Worm (Caenorhabditis elegans) whole organism, L4 larva: Measurements from ENCODE around the gene Y116A8C.33.

ENCODE experiments used
- D1046.2 ChIP-seq: fragments of 200-800 bp; sonication (Bioruptor generic); IDR thresholded peaks from 2 replicates; pipeline ENCODE4 v1.3.6; 2022; ENCODE audit warnings: missing genetic modification characterization, missing compliant biosample characterization
- F10B5.3 ChIP-seq: sonication (generic microtip); optimal IDR thresholded peaks from 2 replicates; lab custom pipeline; 2016; ENCODE audit warnings: mild to moderate bottlenecking, missing genetic modification characterization, missing compliant biosample characterization
- F44E2.7 ChIP-seq: fragments of 200-800 bp; sonication (Bioruptor generic); IDR thresholded peaks from 2 replicates; pipeline ENCODE4 v2.1.2; 2022; ENCODE audit warnings: missing genetic modification characterization, missing compliant biosample characterization
- R02D3.7 ChIP-seq: fragments of 150-350 bp; sonication (generic microtip); optimal IDR thresholded peaks from 3 replicates; lab custom pipeline; 2014; ENCODE audit warnings: missing biosample characterization, missing genetic modification characterization
- Y48G9A.11 ChIP-seq: fragments of 200-800 bp; sonication (Bioruptor generic); IDR thresholded peaks from 2 replicates; pipeline ENCODE4 v1.3.6; 2022; ENCODE audit warnings: missing genetic modification reagents, missing genetic modification characterization, missing compliant biosample characterization
- Y75B8A.6 ChIP-seq: fragments of 200-800 bp; sonication (Bioruptor generic); IDR thresholded peaks from 2 replicates; pipeline ENCODE4 v1.3.6; 2022; ENCODE audit warnings: missing genetic modification reagents, missing genetic modification characterization, missing compliant biosample characterization
- ZK337.2 ChIP-seq: fragments of 200-800 bp; sonication (Bioruptor generic); IDR thresholded peaks from 2 replicates; pipeline ENCODE4 v1.3.6; 2022; ENCODE audit warnings: missing genetic modification reagents, missing genetic modification characterization, missing compliant biosample characterization
- ZK546.5 ChIP-seq, 2 experiments: sonication (generic microtip); optimal IDR thresholded peaks; 2 replicates each; lab custom pipeline; 2017; ENCODE audit warnings: missing biosample characterization in 2 of 2, missing genetic modification characterization in 2 of 2
- aha-1 ChIP-seq: fragments of 150-350 bp; peaks from one replicate; lab custom pipeline; 2014; ENCODE audit warnings: missing biosample characterization, missing genetic modification characterization
- aly-2 ChIP-seq: sonication (generic microtip); optimal IDR thresholded peaks from 2 replicates; lab custom pipeline; 2018; ENCODE audit warnings: missing biosample characterization, missing genetic modification characterization
- ama-1 ChIP-seq: fragments of 150-350 bp; optimal IDR thresholded peaks from 2 replicates; lab custom pipeline; 2014; ENCODE audit warnings: inconsistent platforms, mixed read lengths
- arid-1 ChIP-seq: fragments of 200-800 bp; sonication (Bioruptor generic); conservative IDR thresholded peaks from 2 replicates; pipeline ENCODE4 v1.3.6; 2022; ENCODE audit warnings: missing genetic modification reagents, missing genetic modification characterization, missing compliant biosample characterization
- ceh-32 ChIP-seq: sonication (generic microtip); optimal IDR thresholded peaks from 2 replicates; lab custom pipeline; 2016; ENCODE audit warnings: mild to moderate bottlenecking, missing genetic modification characterization, missing compliant biosample characterization; ENCODE audit not compliant: poor library complexity
- ces-1 ChIP-seq: fragments of 150-350 bp; sonication (generic microtip); optimal IDR thresholded peaks from 4 replicates; lab custom pipeline; 2014; ENCODE audit warnings: missing biosample characterization, missing genetic modification reagents, missing genetic modification characterization
- cey-2 ChIP-seq: sonication (generic microtip); optimal IDR thresholded peaks from 3 replicates; lab custom pipeline; 2017; ENCODE audit warnings: missing genetic modification characterization, mild to moderate bottlenecking, missing compliant biosample characterization, antibody characterized with exemption, borderline replicate concordance; ENCODE audit not compliant: insufficient read depth
- daf-12 ChIP-seq: fragments of 150-350 bp; optimal IDR thresholded peaks from 2 replicates; lab custom pipeline; 2014; ENCODE audit warnings: missing biosample characterization, missing genetic modification reagents, missing genetic modification characterization
- daf-16 ChIP-seq, 3 experiments: sonication (generic microtip); optimal IDR thresholded peaks; 2 replicates each; lab custom pipeline; 2016 to 2017; ENCODE audit warnings: missing genetic modification characterization in 3 of 3, missing genetic modification reagents in 3 of 3, mild to moderate bottlenecking in 2 of 3, missing compliant biosample characterization in 2 of 3, missing biosample characterization in 1 of 3, moderate library complexity in 1 of 3
- daf-8 ChIP-seq: fragments of 200-800 bp; sonication (Bioruptor generic); IDR thresholded peaks from 2 replicates; pipeline ENCODE4 v1.3.6; 2022; ENCODE audit warnings: missing genetic modification characterization, missing compliant biosample characterization
- dmd-9 ChIP-seq: fragments of 200-800 bp; sonication (Bioruptor generic); IDR thresholded peaks from 2 replicates; pipeline ENCODE4 v1.3.6; 2022; ENCODE audit warnings: missing genetic modification reagents, missing genetic modification characterization, missing compliant biosample characterization
- dpl-1 ChIP-seq: fragments of 150-350 bp; optimal IDR thresholded peaks from 2 replicates; lab custom pipeline; 2014; ENCODE audit warnings: missing biosample characterization, missing genetic modification reagents, missing genetic modification characterization
- dve-1 ChIP-seq: sonication (generic microtip); optimal IDR thresholded peaks from 2 replicates; lab custom pipeline; 2017; ENCODE audit warnings: antibody characterized with exemption, mild to moderate bottlenecking, missing genetic modification characterization, missing compliant biosample characterization; ENCODE audit not compliant: insufficient read depth
- gei-8 ChIP-seq: fragments of 200-800 bp; sonication (Bioruptor generic); optimal IDR thresholded peaks from 2 replicates; lab custom pipeline; 2018; ENCODE audit warnings: mild to moderate bottlenecking, missing genetic modification characterization, missing compliant biosample characterization
- hif-1 ChIP-seq, 2 experiments: sonication (generic microtip); optimal IDR thresholded peaks; 2 replicates each; lab custom pipeline; 2016 to 2017; ENCODE audit warnings: missing compliant biosample characterization in 2 of 2, missing genetic modification characterization in 2 of 2, missing genetic modification reagents in 2 of 2, missing genotype in 2 of 2, mild to moderate bottlenecking in 1 of 2
- hlh-30 ChIP-seq: sonication (generic microtip); optimal IDR thresholded peaks from 2 replicates; lab custom pipeline; 2017; ENCODE audit warnings: antibody characterized with exemption, mild to moderate bottlenecking, missing genetic modification characterization, missing compliant biosample characterization; ENCODE audit not compliant: insufficient read depth
- hmg-1.1 ChIP-seq: fragments of 200-800 bp; sonication (Bioruptor generic); IDR thresholded peaks from 2 replicates; pipeline ENCODE4 v1.3.6; 2022; ENCODE audit warnings: missing genetic modification reagents, missing genetic modification characterization, missing compliant biosample characterization
- jun-1 ChIP-seq: fragments of 150-350 bp; optimal IDR thresholded peaks from 2 replicates; lab custom pipeline; 2014; ENCODE audit warnings: missing biosample characterization, missing genetic modification reagents, missing genetic modification characterization
- lim-7 ChIP-seq: fragments of 200-800 bp; sonication (Bioruptor generic); IDR thresholded peaks from 2 replicates; pipeline ENCODE4 v1.3.6; 2022; ENCODE audit warnings: missing genetic modification characterization, missing compliant biosample characterization
- lin-15B ChIP-seq: fragments of 150-350 bp; sonication (generic microtip); optimal IDR thresholded peaks from 3 replicates; lab custom pipeline; 2014; ENCODE audit warnings: missing biosample characterization, missing genetic modification characterization
- lin-39 ChIP-seq: fragments of 150-350 bp; optimal IDR thresholded peaks from 2 replicates; lab custom pipeline; 2014; ENCODE audit warnings: missing biosample characterization, missing genetic modification reagents, missing genetic modification characterization
- lir-3 ChIP-seq: sonication (generic microtip); optimal IDR thresholded peaks from 2 replicates; lab custom pipeline; 2016; ENCODE audit warnings: mild to moderate bottlenecking, missing genetic modification characterization, missing compliant biosample characterization
- madf-5 ChIP-seq, 2 experiments: fragments of 200-800 bp; sonication (Bioruptor generic); IDR thresholded peaks; 2 replicates each; pipeline ENCODE4 v1.3.6; 2022; ENCODE audit warnings: missing compliant biosample characterization in 2 of 2, missing genetic modification characterization in 2 of 2
- mdl-1 ChIP-seq, 2 experiments: fragments of 150-350 bp in 1 of 2; sonication (generic microtip) in 1 of 2; optimal IDR thresholded peaks; 2 replicates each; lab custom pipeline; 2014 to 2017; ENCODE audit warnings: missing biosample characterization in 2 of 2, missing genetic modification characterization in 2 of 2
- mdt-29 ChIP-seq: fragments of 200-800 bp; sonication (Bioruptor generic); IDR thresholded peaks from 2 replicates; pipeline ENCODE4 v1.3.6; 2022; ENCODE audit warnings: missing genetic modification reagents, missing genetic modification characterization, missing compliant biosample characterization
- mep-1 ChIP-seq: fragments of 150-350 bp; sonication (generic microtip); optimal IDR thresholded peaks from 3 replicates; lab custom pipeline; 2014; ENCODE audit warnings: missing biosample characterization, missing genetic modification characterization
- nhr-10 ChIP-seq: fragments of 150-350 bp; optimal IDR thresholded peaks from 2 replicates; lab custom pipeline; 2014; ENCODE audit warnings: missing biosample characterization, missing genetic modification characterization
- nhr-42 ChIP-seq: fragments of 200-800 bp; sonication (Bioruptor generic); IDR thresholded peaks from 2 replicates; pipeline ENCODE4 v1.3.6; 2022; ENCODE audit warnings: missing genetic modification characterization, missing compliant biosample characterization
- nhr-48 ChIP-seq: sonication (generic microtip); optimal IDR thresholded peaks from 2 replicates; lab custom pipeline; 2016; ENCODE audit warnings: mild to moderate bottlenecking, missing genetic modification characterization, missing compliant biosample characterization
- pha-4 ChIP-seq, 2 experiments: fragments of 150-350 bp in 1 of 2; fragments of 200-800 bp in 1 of 2; sonication (Bioruptor generic) in 1 of 2; IDR thresholded peaks in 1 of 2; optimal IDR thresholded peaks in 1 of 2; 2 replicates each; pipeline versions ENCODE4 v1.3.6 to Lab custom; 2014 to 2022; ENCODE audit warnings: missing genetic modification characterization in 2 of 2, missing genetic modification reagents in 2 of 2, missing biosample characterization in 1 of 2, missing compliant biosample characterization in 1 of 2
- saeg-2 ChIP-seq: fragments of 200-800 bp; sonication (Bioruptor generic); IDR thresholded peaks from 2 replicates; pipeline ENCODE4 v1.3.6; 2022; ENCODE audit warnings: missing genetic modification reagents, missing genetic modification characterization, missing compliant biosample characterization
- sdz-12 ChIP-seq: fragments of 200-800 bp; sonication (Bioruptor generic); optimal IDR thresholded peaks from 2 replicates; lab custom pipeline; 2018; ENCODE audit warnings: mild to moderate bottlenecking, missing genetic modification characterization, missing compliant biosample characterization
- set-16 ChIP-seq: fragments of 200-800 bp; sonication (Bioruptor generic); IDR thresholded peaks from 2 replicates; pipeline ENCODE4 v1.3.6; 2022; ENCODE audit warnings: missing genetic modification reagents, missing genetic modification characterization, missing compliant biosample characterization
- snpc-1.2 ChIP-seq: fragments of 200-800 bp; sonication (Bioruptor generic); IDR thresholded peaks from 2 replicates; pipeline ENCODE4 v1.3.6; 2022; ENCODE audit warnings: missing genetic modification reagents, missing genetic modification characterization, missing compliant biosample characterization
- snpc-4 ChIP-seq: fragments of 150-350 bp; optimal IDR thresholded peaks from 2 replicates; lab custom pipeline; 2014; ENCODE audit warnings: missing biosample characterization, missing genetic modification characterization
- tag-97 ChIP-seq: fragments of 200-800 bp; sonication (Bioruptor generic); IDR thresholded peaks from 2 replicates; pipeline ENCODE4 v1.3.6; 2022; ENCODE audit warnings: missing genetic modification characterization, missing compliant biosample characterization
- unc-62 ChIP-seq, 3 experiments: fragments of 150-350 bp in 1 of 3; sonication (generic microtip); optimal IDR thresholded peaks in 2 of 3; peaks in 1 of 3; 1 replicate in 1 of 3; 2 replicates in 2 of 3; lab custom pipeline; 2014 to 2017; ENCODE audit warnings: missing biosample characterization in 3 of 3, missing genetic modification characterization in 3 of 3, missing genetic modification reagents in 3 of 3, missing genotype in 1 of 3
- zfp-2 ChIP-seq: sonication (generic microtip); optimal IDR thresholded peaks from 2 replicates; lab custom pipeline; 2016; ENCODE audit warnings: mild to moderate bottlenecking, missing genetic modification characterization, missing compliant biosample characterization

Y116A8C.33 gene

DNA sequence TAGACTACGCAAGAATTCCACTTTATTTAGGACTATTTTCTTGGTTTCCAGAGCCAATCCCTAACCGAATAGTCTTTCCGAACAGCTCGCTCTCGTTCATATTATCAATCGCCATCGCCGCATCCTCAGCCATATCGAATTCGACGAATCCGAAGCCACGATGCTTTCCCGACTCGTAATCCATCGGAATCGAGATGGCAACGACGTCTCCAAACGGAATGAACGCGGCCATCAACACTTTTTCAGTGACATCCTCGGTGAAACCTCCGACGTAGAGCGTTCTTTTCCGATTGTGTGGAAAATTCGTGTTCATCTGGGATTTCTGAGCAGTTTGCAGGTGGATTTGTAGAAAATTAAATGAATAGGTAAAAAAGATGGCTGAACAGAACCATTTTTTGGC is 4.4 kb downstream of the Y116A8C.33 start, which contains the start of gene cyn-13:
cyn-13 (minus strand) TSS at position 313 of the 400 bp plus-strand sequence.
- no peak for TF ChIP-seq ZK546.5 (tag; optimal IDR thresholded peaks at IDR 0.05; lab: Kevin White, UChicago)
- TF ChIP-seq nhr-48 (tag; lab: Kevin White, UChicago), result no peak
- no peak for TF ChIP-seq dve-1 (tag; lab: Kevin White, UChicago)
- no peak for TF ChIP-seq hmg-1.1 (GFP tag; lab: Robert Waterston, UW)
- no peak for TF ChIP-seq aly-2 (tag; lab: Kevin White, UChicago)
- TF ChIP-seq gei-8 (GFP tag; lab: Kevin White, UChicago), result no peak
- TF ChIP-seq F44E2.7 (GFP tag; lab: Robert Waterston, UW), result no peak
- TF ChIP-seq arid-1 (GFP tag; lab: Robert Waterston, UW), result no peak
- TF ChIP-seq cey-2, result no peak
- TF ChIP-seq dpl-1 (GFP tag; lab: Kevin White, UChicago), result no peak
- TF ChIP-seq mdl-1 (tag; optimal IDR thresholded peaks at IDR 0.05; lab: Kevin White, UChicago), result no peak
- no peak for TF ChIP-seq ZK337.2 (GFP tag; lab: Robert Waterston, UW)
- TF ChIP-seq hif-1 (tag; optimal IDR thresholded peaks at IDR 0.05; lab: Kevin White, UChicago), result no peak
- peak; percentile 47; the same call in 1 of the 2 replicates for TF ChIP-seq Y48G9A.11
- TF ChIP-seq nhr-42 (GFP tag; lab: Robert Waterston, UW), result no peak
- no peak for TF ChIP-seq lin-39 (tag; lab: Kevin White, UChicago)
- TF ChIP-seq saeg-2, result no peak
- no peak for TF ChIP-seq nhr-10 (tag; lab: Kevin White, UChicago)
- TF ChIP-seq lim-7 (GFP tag; lab: Robert Waterston, UW), result 0 out of 2 replicates have a peak, but pooled peaks have one; percentile 53
- no peak for TF ChIP-seq unc-62 (GFP tag; optimal IDR thresholded peaks at IDR 0.05 in 1 of 2; lab: Kevin White, UChicago)
- no peak for TF ChIP-seq unc-62 (tag; optimal IDR thresholded peaks at IDR 0.05; lab: Kevin White, UChicago)
- TF ChIP-seq snpc-1.2, result peak; percentile 22; the same call in 1 of the 2 replicates
- peak; percentile 73 for TF ChIP-seq ama-1 (lab: Kevin White, UChicago)
- no peak for TF ChIP-seq lir-3 (tag; lab: Kevin White, UChicago)
- 0 out of 2 replicates have a peak, but pooled peaks have one; percentile 54 for TF ChIP-seq D1046.2 (GFP tag; lab: Robert Waterston, UW)
- no peak for TF ChIP-seq aha-1 (tag; lab: Kevin White, UChicago)
- TF ChIP-seq daf-16 (GFP tag; optimal IDR thresholded peaks at IDR 0.05; lab: Kevin White, UChicago), result no peak
- TF ChIP-seq daf-16 (tag; optimal IDR thresholded peaks at IDR 0.05; lab: Kevin White, UChicago), result no peak
- TF ChIP-seq R02D3.7, result no peak
- no peak for TF ChIP-seq tag-97 (GFP tag; lab: Robert Waterston, UW)
- TF ChIP-seq daf-8, result no peak
- 0 out of 2 replicates have a peak, but pooled peaks have one; percentile 12 for TF ChIP-seq mdt-29 (GFP tag; lab: Robert Waterston, UW)
- TF ChIP-seq jun-1 (tag; lab: Kevin White, UChicago), result no peak
- TF ChIP-seq ceh-32, result no peak
- no peak for TF ChIP-seq madf-5 (GFP tag; IDR thresholded peaks at IDR 0.05; lab: Robert Waterston, UW)
- no peak for TF ChIP-seq F10B5.3 (tag; lab: Kevin White, UChicago)
- TF ChIP-seq lin-15B, result no peak
- TF ChIP-seq sdz-12 (GFP tag; lab: Kevin White, UChicago), result no peak
- TF ChIP-seq, all 104 proteins: peak for 6

DNA sequence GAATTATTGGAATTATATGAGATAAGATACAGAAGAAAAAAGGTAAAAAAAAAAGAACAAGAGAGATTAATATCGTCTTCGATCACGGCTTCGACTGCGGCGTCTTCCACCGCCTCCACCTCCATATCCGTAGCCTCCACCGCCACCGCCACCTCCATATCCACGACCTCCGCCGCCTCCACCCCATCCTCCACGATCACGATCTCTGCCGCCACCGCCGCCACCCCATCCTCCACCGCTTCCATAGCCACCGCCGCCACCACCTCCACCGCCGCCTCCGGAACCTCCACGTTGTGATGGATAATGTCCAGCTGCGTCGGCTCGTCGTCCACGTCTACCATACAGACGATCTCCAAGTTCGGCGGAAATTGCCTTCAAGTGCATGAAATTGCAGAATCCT is 4.9 kb downstream of the Y116A8C.33 start:
- TF ChIP-seq mdt-29 (GFP tag; lab: Robert Waterston, UW) (0 out of 2 replicates have a peak, but pooled peaks have one; percentile 1), set-16 (peak; percentile 98), dpl-1 (GFP tag; lab: Kevin White, UChicago) (no peak)

DNA sequence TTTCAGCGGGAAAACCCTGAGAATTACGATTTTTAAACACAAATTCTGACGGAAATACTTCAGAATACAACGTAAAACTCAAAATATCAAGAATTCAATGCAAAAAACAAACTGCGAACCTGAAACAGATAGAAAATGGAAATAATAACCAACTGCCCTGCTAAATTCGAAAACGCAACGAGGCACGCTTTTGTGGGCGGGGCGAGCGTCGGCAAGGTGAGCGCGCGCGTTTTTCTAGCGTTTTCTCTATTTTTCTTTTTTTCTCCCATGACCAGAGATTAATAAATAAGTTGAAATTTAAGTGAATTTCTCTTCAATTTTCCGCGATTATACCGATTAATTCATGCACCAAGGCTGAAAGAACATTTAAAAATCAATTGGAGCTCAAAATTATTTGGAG is 6.7 kb downstream of the Y116A8C.33 start, which contains the start of gene uaf-2:
uaf-2 (minus strand) TSS at position 183 of the 400 bp plus-strand sequence.
- TF ChIP-seq dmd-9 (GFP tag; lab: Robert Waterston, UW) (no peak), hlh-30 (tag; lab: Kevin White, UChicago) (peak; percentile 50), Y48G9A.11 (no peak), snpc-1.2 (peak; percentile 36), snpc-4 (no peak), ZK337.2 (GFP tag; lab: Robert Waterston, UW) (no peak), pha-4 (GFP tag; IDR thresholded peaks at IDR 0.05; lab: Robert Waterston, UW) (peak; percentile 19; the same call in 1 of the 2 replicates), pha-4 (tag; optimal IDR thresholded peaks at IDR 0.05; lab: Kevin White, UChicago) (no peak), daf-12 (tag; lab: Kevin White, UChicago) (no peak), ces-1 (GFP tag; lab: Kevin White, UChicago) (no peak), Y75B8A.6 (GFP tag; lab: Robert Waterston, UW) (no peak), daf-16 (GFP tag; optimal IDR thresholded peaks at IDR 0.05; lab: Kevin White, UChicago) (no peak), daf-16 (tag; optimal IDR thresholded peaks at IDR 0.05; lab: Kevin White, UChicago) (peak; percentile 20), zfp-2 (tag; lab: Kevin White, UChicago) (no peak), hif-1 (tag; optimal IDR thresholded peaks at IDR 0.05; lab: Kevin White, UChicago) (peak in 1 of 2 experiments; percentile 19), mep-1 (tag; lab: Kevin White, UChicago) (peak; percentile 65)
